Worm (Caenorhabditis elegans): ENCODE measurements around the gene K01A2.5.

K01A2.5 gene

DNA sequence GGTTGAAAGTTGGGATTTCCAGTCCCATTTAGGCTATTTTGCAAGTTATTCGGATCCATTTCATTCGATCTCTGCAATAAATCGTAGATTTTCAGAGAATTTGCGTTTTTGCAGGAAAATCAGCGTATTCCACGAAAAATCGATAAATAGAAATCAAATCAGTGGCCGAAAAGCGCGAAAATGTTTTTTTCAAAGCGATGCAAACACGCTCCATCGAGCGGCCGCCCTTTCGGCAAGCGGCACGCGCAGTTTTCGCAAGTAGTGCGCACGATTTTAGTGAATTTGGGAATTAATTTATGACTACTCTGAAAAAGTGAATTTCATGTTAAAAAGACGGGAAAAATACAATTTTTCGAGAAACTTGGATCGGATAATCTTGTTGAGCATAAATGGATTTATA, 45.9 kb upstream of the K01A2.5 start (continued):
- TF ChIP-seq unc-30 (tag; optimal IDR thresholded peaks at IDR 0.05) (no peak), tbx-2 (tag; optimal IDR thresholded peaks at IDR 0.05) (peak; percentile 97), nhr-28 (tag; optimal IDR thresholded peaks at IDR 0.05) (no peak), aha-1 (tag; optimal IDR thresholded peaks at IDR 0.05) (peak; percentile 50), nhr-90 (tag; optimal IDR thresholded peaks at IDR 0.05; ENCODE audit: poor library complexity) (peak; percentile 98), ztf-11 (tag; optimal IDR thresholded peaks at IDR 0.05) (peak; percentile 48 to 93), mef-2 (tag; optimal IDR thresholded peaks at IDR 0.05) (peak; percentile 75), lir-3 (tag; optimal IDR thresholded peaks at IDR 0.05; ENCODE audit: poor library complexity) (peak; percentile 91), nhr-84 (tag; optimal IDR thresholded peaks at IDR 0.05) (no peak), nhr-12 (tag; optimal IDR thresholded peaks at IDR 0.05) (no peak), jun-1 (tag; optimal IDR thresholded peaks at IDR 0.05) (peak; percentile 90), zip-4 (GFP tag; optimal IDR thresholded peaks at IDR 0.05) (peak; percentile 87), pqm-1 (tag; optimal IDR thresholded peaks at IDR 0.05) (peak; percentile 94), efl-1 (optimal IDR thresholded peaks at IDR 0.05) (peak; percentile 95 to 97), efl-1 (GFP tag; optimal IDR thresholded peaks at IDR 0.05 in 1 of 2) (peak; percentile 88 to 99), nhr-77 (tag; optimal IDR thresholded peaks at IDR 0.05) (peak; percentile 93), ama-1 (optimal IDR thresholded peaks at IDR 0.05) (no peak), ets-5 (GFP tag; IDR thresholded peaks at IDR 0.05) (no peak), nhr-71 (tag; optimal IDR thresholded peaks at IDR 0.05) (peak; percentile 98), vab-15 (tag; optimal IDR thresholded peaks at IDR 0.05) (peak; percentile 93), ceh-90 (tag; optimal IDR thresholded peaks at IDR 0.05) (peak; percentile 74), sptf-1 (tag; optimal IDR thresholded peaks at IDR 0.05) (no peak), irx-1 (tag; optimal IDR thresholded peaks at IDR 0.05) (peak; percentile 94), swsn-7 (tag; optimal IDR thresholded peaks at IDR 0.05) (peak; percentile 97), unc-130 (tag; optimal IDR thresholded peaks at IDR 0.05) (peak; percentile 97), elt-2 (tag; optimal IDR thresholded peaks at IDR 0.05) (peak; percentile 79), hpl-2 (GFP tag; optimal IDR thresholded peaks at IDR 0.05) (peak; percentile 93), blmp-1 (tag; optimal IDR thresholded peaks at IDR 0.05) (peak; percentile 75), Y116A8C.19 (tag; optimal IDR thresholded peaks at IDR 0.05; ENCODE audit: borderline replicate concordance) (no peak), efl-3 (GFP tag; optimal IDR thresholded peaks at IDR 0.05) (peak; percentile 79), xbp-1 (tag; optimal IDR thresholded peaks at IDR 0.05) (peak; percentile 96), lin-13 (GFP tag; optimal IDR thresholded peaks at IDR 0.05) (peak; percentile 98), nhr-47 (tag; optimal IDR thresholded peaks at IDR 0.05) (peak; percentile 98), nhr-85 (tag) (peak; percentile 97), mdl-1 (tag; optimal IDR thresholded peaks at IDR 0.05) (peak in 1 of 2 experiments; percentile 86), snu-23 (GFP tag; optimal IDR thresholded peaks at IDR 0.05) (peak; percentile 99), pax-3 (tag; optimal IDR thresholded peaks at IDR 0.05) (peak; percentile 91), ceh-88 (GFP tag; IDR thresholded peaks at IDR 0.05) (peak; percentile 90), aly-2 (tag; optimal IDR thresholded peaks at IDR 0.05) (peak; percentile 69), fkh-10 (GFP tag; optimal IDR thresholded peaks at IDR 0.05) (peak; percentile 95), unc-98 (GFP tag; IDR thresholded peaks at IDR 0.05) (peak; percentile 65; the same call in 1 of the 2 replicates), zag-1 (tag; optimal IDR thresholded peaks at IDR 0.05) (peak; percentile 62), mep-1 (tag; optimal IDR thresholded peaks at IDR 0.05) (peak; percentile 97), unc-62 (GFP tag; optimal IDR thresholded peaks at IDR 0.05) (no peak), F16B12.6 (tag; optimal IDR thresholded peaks at IDR 0.05) (peak; percentile 74), fkh-4 (tag; optimal IDR thresholded peaks at IDR 0.05; ENCODE audit: borderline replicate concordance) (peak; percentile 84), dpl-1 (GFP tag; optimal IDR thresholded peaks at IDR 0.05) (peak; percentile 88 to 91 (median 91)), nhr-11 (tag; optimal IDR thresholded peaks at IDR 0.05) (peak; percentile 85), unc-86 (tag; optimal IDR thresholded peaks at IDR 0.05) (peak; percentile 97), lin-14 (GFP tag; optimal IDR thresholded peaks at IDR 0.05) (peak; percentile 96), C16A3.4 (tag; optimal IDR thresholded peaks at IDR 0.05) (peak; percentile 99), ceh-63 (GFP tag; optimal IDR thresholded peaks at IDR 0.05) (peak; percentile 11)
